In genomic region chrII:6207252-6207651, ce11 we compare ENCODE assay signal across 4 worm cellular contexts.
TF ChIP-seq lines count a peak whose summit lies in the region.

No protein-coding gene starts in this region.

TF ChIP-seq in whole organism, L1 larva, 84 proteins besides CTCF, POLR2A, EP300 and RAD21:
- TF ChIP-seq nhr-47 (tag; optimal IDR thresholded peaks at IDR 0.05; lab: Kevin White, UChicago) = no peak
- TF ChIP-seq ets-5 (GFP tag; IDR thresholded peaks at IDR 0.05; lab: Robert Waterston, UW) = no peak
- TF ChIP-seq lin-39 (tag; optimal IDR thresholded peaks at IDR 0.05; lab: Kevin White, UChicago) = no peak
- peak; percentile 37 for TF ChIP-seq lin-14 (GFP tag; optimal IDR thresholded peaks at IDR 0.05; lab: Kevin White, UChicago)
- TF ChIP-seq dsc-1 (tag; optimal IDR thresholded peaks at IDR 0.05; lab: Kevin White, UChicago) = no peak
- no peak for TF ChIP-seq nhr-77 (tag; optimal IDR thresholded peaks at IDR 0.05; lab: Kevin White, UChicago)
- peak; percentile 94 for TF ChIP-seq fkh-10 (GFP tag; optimal IDR thresholded peaks at IDR 0.05; lab: Kevin White, UChicago)
TF ChIP-seq in whole organism, L1 larva: peak in this region for 2.

TF ChIP-seq in whole organism, L3 larva, 47 proteins besides CTCF, POLR2A, EP300 and RAD21:
- TF ChIP-seq fkh-10 (GFP tag; optimal IDR thresholded peaks at IDR 0.05; lab: Kevin White, UChicago) (peak; percentile 71), elt-2 (tag; optimal IDR thresholded peaks at IDR 0.05; lab: Kevin White, UChicago) (no peak)
TF ChIP-seq in whole organism, L3 larva: peak in this region for 1.

TF ChIP-seq in whole organism, L4 larva, 104 proteins besides CTCF, POLR2A, EP300 and RAD21:
- TF ChIP-seq fkh-10 (GFP tag; optimal IDR thresholded peaks at IDR 0.05; lab: Kevin White, UChicago) (peak; percentile 51), lin-38 (GFP tag; IDR thresholded peaks at IDR 0.05; lab: Robert Waterston, UW) (no peak)

TF ChIP-seq in whole organism, late embryonic, 69 proteins besides CTCF, POLR2A, EP300 and RAD21:
- peak; percentile 52 for TF ChIP-seq unc-42 (tag; optimal IDR thresholded peaks at IDR 0.05; lab: Kevin White, UChicago)
- no peak for TF ChIP-seq ceh-19 (GFP tag; optimal IDR thresholded peaks at IDR 0.05; lab: Kevin White, UChicago)

Comparison
In these comparisons a context has a peak if more than half of its experiments do, and no peak if none do; other contexts are left out.
1. Of the 29 proteins assayed by ChIP-seq in both whole organism, L4 larva and whole organism, L1 larva: peak only in whole organism, L4 larva: none; only in whole organism, L1 larva: none; in both: fkh-10; in neither: 28.